Worm (Caenorhabditis elegans): ENCODE data around the gene C35D6.4.
A peak's percentile ranks its signal among the peaks of the same experiment; 100 is the strongest.

C35D6.4 gene

DNA sequence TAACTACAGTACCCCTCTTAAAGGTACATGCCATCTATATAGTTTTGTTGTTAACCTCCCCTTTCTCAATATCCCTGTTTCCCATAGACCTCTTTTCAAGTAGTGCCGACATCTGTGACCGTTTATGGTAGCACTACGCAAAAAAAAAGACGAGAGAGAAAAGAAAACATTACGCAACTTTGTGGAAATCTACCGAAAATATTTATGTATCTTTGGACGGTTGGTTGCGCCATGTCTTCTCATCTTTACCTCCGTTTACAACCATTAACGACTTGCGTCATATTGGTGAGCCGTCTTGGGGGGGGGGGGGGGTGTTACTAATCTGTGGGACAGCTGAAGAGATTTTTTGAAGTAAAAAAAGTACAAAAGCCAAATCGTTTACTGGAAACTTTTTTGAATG, 40.7 kb downstream of the C35D6.4 start:
- TF ChIP-seq skn-1 (tag; optimal IDR thresholded peaks at IDR 0.05) = no peak
- no peak for TF ChIP-seq unc-55 (GFP tag; optimal IDR thresholded peaks at IDR 0.05)
- TF ChIP-seq F13H6.1 (tag; optimal IDR thresholded peaks at IDR 0.05) = no peak
- no peak for TF ChIP-seq unc-39 (tag; optimal IDR thresholded peaks at IDR 0.05)
- no peak for TF ChIP-seq ZK546.5 (tag; optimal IDR thresholded peaks at IDR 0.05)
- no peak for TF ChIP-seq nhr-129 (tag; optimal IDR thresholded peaks at IDR 0.05)
- no peak for TF ChIP-seq nhr-237 (tag; optimal IDR thresholded peaks at IDR 0.05)
- no peak for TF ChIP-seq zag-1 (tag; optimal IDR thresholded peaks at IDR 0.05)
- no peak for TF ChIP-seq unc-62 (GFP tag; optimal IDR thresholded peaks at IDR 0.05)
- TF ChIP-seq egl-27 (tag; optimal IDR thresholded peaks at IDR 0.05) = no peak
- no peak for TF ChIP-seq alr-1 (tag; optimal IDR thresholded peaks at IDR 0.05)
- TF ChIP-seq nhr-77 (tag; optimal IDR thresholded peaks at IDR 0.05) = no peak
- TF ChIP-seq elt-1 (tag; optimal IDR thresholded peaks at IDR 0.05) = no peak
- no peak for TF ChIP-seq Y55F3AM.14 (GFP tag; optimal IDR thresholded peaks at IDR 0.05)
- TF ChIP-seq aly-2 (tag; optimal IDR thresholded peaks at IDR 0.05) = no peak

- TF ChIP-seq Y55F3AM.14 (GFP tag; optimal IDR thresholded peaks at IDR 0.05) (no peak), aly-2 (tag; optimal IDR thresholded peaks at IDR 0.05) (no peak), ama-1 (optimal IDR thresholded peaks at IDR 0.05) (no peak), ZK546.5 (tag; optimal IDR thresholded peaks at IDR 0.05) (no peak), zag-1 (tag; optimal IDR thresholded peaks at IDR 0.05) (no peak), peb-1 (tag; optimal IDR thresholded peaks at IDR 0.05) (no peak), elt-1 (tag; optimal IDR thresholded peaks at IDR 0.05) (no peak), sma-3 (GFP tag; optimal IDR thresholded peaks at IDR 0.05) (no peak), skn-1 (tag; optimal IDR thresholded peaks at IDR 0.05) (no peak), unc-62 (GFP tag; optimal IDR thresholded peaks at IDR 0.05) (no peak)
Observed at ce11 chrIV:16393668-16394067, 42.9 kb downstream of the C35D6.4 start, which contains the start of gene Y65A5A.24. Gene Y65A5A.24, plus strand, starts transcription at chrIV:16393968.

ce11 chrIV:16396651-16397050, 45.9 kb downstream of the C35D6.4 start:
- TF ChIP-seq R02D3.7 (tag; optimal IDR thresholded peaks at IDR 0.05) (no peak), snpc-4 (tag; optimal IDR thresholded peaks at IDR 0.05) (no peak), nhr-23 (tag; optimal IDR thresholded peaks at IDR 0.05) (no peak), peb-1 (tag; optimal IDR thresholded peaks at IDR 0.05) (no peak), lsy-2 (tag; optimal IDR thresholded peaks at IDR 0.05) (no peak), ceh-82 (tag; optimal IDR thresholded peaks at IDR 0.05) (no peak), elt-1 (tag; optimal IDR thresholded peaks at IDR 0.05) (no peak), mbf-1 (tag; optimal IDR thresholded peaks at IDR 0.05) (no peak), nhr-25 (tag; optimal IDR thresholded peaks at IDR 0.05) (peak; percentile 18), nhr-10 (tag; optimal IDR thresholded peaks at IDR 0.05) (no peak), nhr-6 (tag; optimal IDR thresholded peaks at IDR 0.05) (no peak), ceh-16 (tag; optimal IDR thresholded peaks at IDR 0.05) (peak; percentile 82), nhr-11 (tag; optimal IDR thresholded peaks at IDR 0.05) (no peak), crh-2 (tag; optimal IDR thresholded peaks at IDR 0.05) (no peak), egl-27 (tag; optimal IDR thresholded peaks at IDR 0.05) (peak; percentile 12), lin-13 (GFP tag; optimal IDR thresholded peaks at IDR 0.05) (no peak), unc-39 (tag; optimal IDR thresholded peaks at IDR 0.05) (no peak), mab-5 (tag; optimal IDR thresholded peaks at IDR 0.05) (no peak), unc-62 (GFP tag; optimal IDR thresholded peaks at IDR 0.05) (no peak), lin-11 (tag; optimal IDR thresholded peaks at IDR 0.05) (no peak), gmeb-1 (tag; optimal IDR thresholded peaks at IDR 0.05) (no peak)

DNA sequence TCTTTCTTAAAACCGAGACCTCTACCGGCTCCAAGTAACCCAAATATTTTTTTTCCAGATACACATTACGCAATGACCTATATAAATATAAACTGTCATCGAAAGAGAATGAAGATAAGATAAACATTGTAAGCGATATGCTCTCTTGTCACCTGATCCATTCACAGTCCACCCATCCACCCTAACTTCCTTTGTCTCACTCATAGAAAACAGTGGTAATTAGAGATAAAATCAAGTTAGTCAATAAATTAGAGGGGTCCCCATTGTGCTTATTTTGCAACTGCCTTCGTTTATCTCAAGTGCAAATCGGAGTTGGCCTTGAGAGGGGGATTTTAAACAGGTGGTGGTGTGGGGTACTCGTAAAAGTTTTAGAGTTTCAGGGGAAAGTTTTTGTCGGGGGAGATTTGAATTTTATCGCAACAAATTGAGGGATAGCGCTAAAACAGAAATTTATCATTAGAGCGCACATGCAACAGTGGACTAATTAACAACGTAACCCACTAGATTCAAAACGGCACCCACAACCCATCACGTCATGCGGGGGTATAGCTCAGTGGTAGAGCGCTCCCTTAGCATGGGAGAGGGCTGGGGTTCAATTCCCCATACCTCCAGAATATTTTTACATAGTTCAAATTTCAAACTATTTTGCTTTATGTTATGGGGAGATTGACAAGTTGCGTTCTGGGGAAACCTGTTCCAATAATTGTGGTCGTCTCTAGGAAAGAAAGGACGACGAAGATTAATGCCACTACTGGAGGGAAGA, 47.2 kb downstream of the C35D6.4 start:
- TF ChIP-seq nhr-25 (tag; optimal IDR thresholded peaks at IDR 0.05) (peak; percentile 38), nhr-237 (tag; optimal IDR thresholded peaks at IDR 0.05) (no peak), peb-1 (tag; optimal IDR thresholded peaks at IDR 0.05) (no peak), gmeb-1 (tag; optimal IDR thresholded peaks at IDR 0.05) (no peak), F13H6.1 (tag; optimal IDR thresholded peaks at IDR 0.05) (no peak), lin-13 (GFP tag; optimal IDR thresholded peaks at IDR 0.05) (peak; percentile 21), sem-4 (tag; optimal IDR thresholded peaks at IDR 0.05) (no peak), ztf-11 (tag; optimal IDR thresholded peaks at IDR 0.05) (no peak), elt-3 (tag; optimal IDR thresholded peaks at IDR 0.05) (no peak), lin-39 (tag; optimal IDR thresholded peaks at IDR 0.05) (no peak), zag-1 (tag; optimal IDR thresholded peaks at IDR 0.05) (no peak), unc-62 (GFP tag; optimal IDR thresholded peaks at IDR 0.05) (no peak), mab-5 (tag; optimal IDR thresholded peaks at IDR 0.05) (no peak), elt-1 (tag; optimal IDR thresholded peaks at IDR 0.05) (no peak), egl-27 (tag; optimal IDR thresholded peaks at IDR 0.05) (no peak), unc-55 (GFP tag; optimal IDR thresholded peaks at IDR 0.05) (peak; percentile 2), R02D3.7 (tag; optimal IDR thresholded peaks at IDR 0.05) (no peak), nhr-6 (tag; optimal IDR thresholded peaks at IDR 0.05) (no peak), snpc-4 (tag; optimal IDR thresholded peaks at IDR 0.05) (no peak), alr-1 (tag; optimal IDR thresholded peaks at IDR 0.05) (no peak), ztf-1 (GFP tag; conservative IDR thresholded peaks at IDR 0.05) (no peak), nhr-77 (tag; optimal IDR thresholded peaks at IDR 0.05) (no peak), sma-9 (GFP tag; optimal IDR thresholded peaks at IDR 0.05) (no peak), sma-9 (tag; optimal IDR thresholded peaks at IDR 0.05) (no peak), mdl-1 (tag; optimal IDR thresholded peaks at IDR 0.05) (no peak), lin-11 (tag; optimal IDR thresholded peaks at IDR 0.05) (no peak), nhr-21 (tag; optimal IDR thresholded peaks at IDR 0.05) (peak; percentile 12), Y55F3AM.14 (GFP tag; optimal IDR thresholded peaks at IDR 0.05) (no peak), ZK546.5 (tag; optimal IDR thresholded peaks at IDR 0.05) (no peak), skn-1 (tag; optimal IDR thresholded peaks at IDR 0.05) (no peak), dmd-4 (tag; optimal IDR thresholded peaks at IDR 0.05) (no peak), lsy-2 (tag; optimal IDR thresholded peaks at IDR 0.05) (no peak)
